Worm (Caenorhabditis elegans) whole organism, mixed stage, embryonic: ENCODE measurements around the gene C26D10.7.

Source experiments
- blmp-1 ChIP-seq: fragments of 150-350 bp; optimal IDR thresholded peaks from 2 replicates; lab custom pipeline; 2014; ENCODE audit warnings: missing biosample characterization, missing genetic modification characterization
- ceh-83 ChIP-seq: fragments of 200-800 bp; sonication (Bioruptor generic); optimal IDR thresholded peaks from 2 replicates; lab custom pipeline; 2018; ENCODE audit warnings: mild to moderate bottlenecking, missing genetic modification characterization, missing compliant biosample characterization
- ces-1 ChIP-seq: fragments of 150-350 bp; optimal IDR thresholded peaks from 2 replicates; lab custom pipeline; 2014; ENCODE audit warnings: missing biosample characterization, missing genetic modification reagents, missing genetic modification characterization
- cnd-1 ChIP-seq: fragments of 200-800 bp; sonication (Bioruptor generic); optimal IDR thresholded peaks from 2 replicates; lab custom pipeline; 2018; ENCODE audit warnings: mild to moderate bottlenecking, missing genetic modification characterization, missing compliant biosample characterization
- drap-1 ChIP-seq: fragments of 200-800 bp; sonication (Bioruptor generic); optimal IDR thresholded peaks from 3 replicates; lab custom pipeline; 2018; ENCODE audit warnings: mild to moderate bottlenecking, missing genetic modification characterization, missing compliant biosample characterization
- elt-3 ChIP-seq: fragments of 150-350 bp; optimal IDR thresholded peaks from 2 replicates; lab custom pipeline; 2014; ENCODE audit warnings: missing biosample characterization, missing genetic modification characterization
- flh-1 ChIP-seq: fragments of 200-800 bp; sonication (Bioruptor generic); optimal IDR thresholded peaks from 2 replicates; lab custom pipeline; 2018; ENCODE audit warnings: mild to moderate bottlenecking, missing genetic modification characterization, moderate library complexity, missing compliant biosample characterization
- ham-2 ChIP-seq: fragments of 200-800 bp; sonication (Bioruptor generic); optimal IDR thresholded peaks from 2 replicates; lab custom pipeline; 2018; ENCODE audit warnings: mild to moderate bottlenecking, missing genetic modification characterization, missing compliant biosample characterization
- hlh-1 ChIP-seq: fragments of 150-350 bp; optimal IDR thresholded peaks from 2 replicates; lab custom pipeline; 2014; ENCODE audit warnings: missing biosample characterization, missing genetic modification reagents, missing genetic modification characterization
- lin-13 ChIP-seq: fragments of 150-350 bp; optimal IDR thresholded peaks from 2 replicates; lab custom pipeline; 2014; ENCODE audit warnings: missing biosample characterization, missing genetic modification characterization
- lin-32 ChIP-seq: fragments of 200-800 bp; sonication (Bioruptor generic); optimal IDR thresholded peaks from 2 replicates; lab custom pipeline; 2018; ENCODE audit warnings: mild to moderate bottlenecking, missing genetic modification characterization, missing compliant biosample characterization
- lsy-2 ChIP-seq: fragments of 150-350 bp; optimal IDR thresholded peaks from 2 replicates; lab custom pipeline; 2014; ENCODE audit warnings: missing biosample characterization, missing genetic modification characterization
- mab-5 ChIP-seq: fragments of 150-350 bp; optimal IDR thresholded peaks from 2 replicates; lab custom pipeline; 2014; ENCODE audit warnings: missing biosample characterization, missing genetic modification characterization
- mep-1 ChIP-seq: fragments of 150-350 bp; optimal IDR thresholded peaks from 2 replicates; lab custom pipeline; 2017; ENCODE audit warnings: missing biosample characterization, missing genetic modification reagents, missing genetic modification characterization, inconsistent platforms
- mls-2 ChIP-seq: sonication (generic microtip); optimal IDR thresholded peaks from 2 replicates; lab custom pipeline; 2016; ENCODE audit warnings: mild to moderate bottlenecking, missing genetic modification characterization, moderate library complexity, missing compliant biosample characterization
- nhr-12 ChIP-seq: fragments of 150-350 bp; optimal IDR thresholded peaks from 2 replicates; lab custom pipeline; 2014; ENCODE audit warnings: missing biosample characterization, missing genetic modification characterization
- nhr-28 ChIP-seq: fragments of 150-350 bp; optimal IDR thresholded peaks from 2 replicates; lab custom pipeline; 2014; ENCODE audit warnings: missing biosample characterization, missing genetic modification characterization
- nhr-76 ChIP-seq: sonication (generic microtip); optimal IDR thresholded peaks from 2 replicates; lab custom pipeline; 2017; ENCODE audit warnings: missing biosample characterization, missing genetic modification characterization
- pha-4 ChIP-seq: fragments of 150-350 bp; optimal IDR thresholded peaks from 2 replicates; lab custom pipeline; 2018; ENCODE audit warnings: missing biosample characterization, missing genetic modification reagents, missing genetic modification characterization
- sem-2 ChIP-seq: fragments of 200-800 bp; sonication (Bioruptor generic); optimal IDR thresholded peaks from 2 replicates; lab custom pipeline; 2018; ENCODE audit warnings: mild to moderate bottlenecking, missing genetic modification characterization, missing compliant biosample characterization
- sptf-1 ChIP-seq: sonication (generic microtip); optimal IDR thresholded peaks from 2 replicates; lab custom pipeline; 2017; ENCODE audit warnings: mild to moderate bottlenecking, missing genetic modification characterization, moderate library complexity, missing compliant biosample characterization
- tbx-8 ChIP-seq: fragments of 200-800 bp; sonication (Bioruptor generic); optimal IDR thresholded peaks from 2 replicates; lab custom pipeline; 2018; ENCODE audit warnings: mild to moderate bottlenecking, missing genetic modification characterization, moderate library complexity, missing compliant biosample characterization
- unc-120 ChIP-seq: sonication (generic microtip); optimal IDR thresholded peaks from 2 replicates; lab custom pipeline; 2017; ENCODE audit warnings: missing genetic modification characterization, missing compliant biosample characterization; ENCODE audit not compliant: poor library complexity, severe bottlenecking
- unc-39 ChIP-seq: fragments of 150-350 bp; optimal IDR thresholded peaks from 2 replicates; lab custom pipeline; 2014; ENCODE audit warnings: missing biosample characterization, missing genetic modification characterization
- unc-62 ChIP-seq: fragments of 150-350 bp; optimal IDR thresholded peaks from 2 replicates; lab custom pipeline; 2014; ENCODE audit warnings: missing biosample characterization, missing genetic modification reagents, missing genetic modification characterization
- zip-8 ChIP-seq: fragments of 150-350 bp; optimal IDR thresholded peaks from 2 replicates; lab custom pipeline; 2014; ENCODE audit warnings: missing biosample characterization, missing genetic modification characterization

C26D10.7 gene

DNA sequence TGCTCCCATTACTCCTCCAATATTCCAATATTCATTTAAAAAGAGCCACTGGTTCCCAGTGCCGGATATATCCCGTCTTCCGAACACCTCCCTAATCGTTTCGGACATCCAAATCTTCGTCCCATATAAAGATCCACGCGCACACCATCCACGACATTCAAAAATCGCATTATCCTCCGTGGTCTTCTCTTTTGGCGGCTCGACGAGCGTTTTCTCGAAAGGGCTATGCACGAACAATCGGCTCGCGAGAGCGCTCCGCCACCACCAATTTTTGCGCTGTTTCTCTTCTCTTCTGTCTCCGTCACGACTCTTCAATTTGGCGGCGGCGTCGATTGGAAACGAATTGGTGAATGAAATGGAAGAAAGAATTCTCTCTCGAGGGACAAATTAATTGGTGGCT is 19.5 kb downstream of the C26D10.7 start:
- TF ChIP-seq ces-1 (GFP tag; lab: Kevin White, UChicago) (peak; percentile 78), mep-1 (tag; lab: Kevin White, UChicago) (no peak)

DNA sequence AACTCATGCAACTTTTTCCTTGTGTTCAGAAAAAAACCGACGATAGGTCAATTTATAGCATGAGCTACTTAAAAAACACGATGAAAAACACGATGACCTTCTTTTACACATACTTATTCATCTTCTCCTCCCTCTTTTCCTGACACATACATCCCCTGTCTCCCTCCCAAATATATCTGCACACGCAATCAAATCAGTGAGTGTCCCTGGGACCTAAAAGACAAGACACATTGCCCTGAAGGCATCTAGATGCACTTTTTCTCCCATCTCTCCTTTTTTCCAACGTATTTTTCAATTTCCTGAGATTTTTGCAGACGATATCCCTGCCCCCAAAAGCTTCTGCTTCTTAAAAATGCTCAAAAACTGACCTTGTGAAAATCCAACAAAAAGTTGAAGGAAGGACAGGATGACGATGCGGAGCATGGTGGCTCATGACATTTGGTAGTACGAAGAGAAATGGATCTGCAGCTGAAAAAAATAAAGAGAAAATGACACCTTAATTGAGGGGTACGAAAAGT is 20.5 kb downstream of the C26D10.7 start, which contains the start of gene C26D10.6:
Gene C26D10.6 (minus strand): TSS at position 468 of the 518 bp plus-strand sequence.
- no peak for TF ChIP-seq nhr-76 (tag; lab: Kevin White, UChicago)
- no peak for TF ChIP-seq cnd-1 (tag; lab: Kevin White, UChicago)
- no peak for TF ChIP-seq sem-2
- no peak for TF ChIP-seq nhr-12 (tag; lab: Kevin White, UChicago)
- TF ChIP-seq ces-1 (GFP tag; lab: Kevin White, UChicago) = peak; percentile 80

DNA sequence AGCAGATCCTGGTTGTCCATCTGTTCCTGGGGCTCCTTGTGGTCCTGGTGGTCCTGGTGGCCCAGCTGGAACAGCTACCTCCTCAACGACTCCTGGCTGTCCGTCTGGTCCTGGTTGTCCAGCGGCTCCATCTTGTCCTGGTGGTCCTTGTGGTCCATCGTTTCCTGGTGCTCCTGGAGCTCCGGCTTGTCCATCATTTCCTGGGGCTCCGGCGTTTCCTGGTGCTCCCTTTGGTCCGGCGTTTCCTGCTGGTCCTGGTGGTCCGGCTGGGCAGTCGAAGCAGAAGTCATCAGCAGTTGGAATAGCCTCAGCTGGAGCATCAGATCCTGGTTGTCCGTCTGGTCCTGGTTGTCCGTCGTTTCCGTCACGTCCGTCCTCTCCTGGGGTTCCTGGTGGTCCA is 24.7 kb downstream of the C26D10.7 start:
- no peak for TF ChIP-seq lin-32 (GFP tag; lab: Kevin White, UChicago)
- no peak for TF ChIP-seq ham-2 (GFP tag; lab: Kevin White, UChicago)

DNA sequence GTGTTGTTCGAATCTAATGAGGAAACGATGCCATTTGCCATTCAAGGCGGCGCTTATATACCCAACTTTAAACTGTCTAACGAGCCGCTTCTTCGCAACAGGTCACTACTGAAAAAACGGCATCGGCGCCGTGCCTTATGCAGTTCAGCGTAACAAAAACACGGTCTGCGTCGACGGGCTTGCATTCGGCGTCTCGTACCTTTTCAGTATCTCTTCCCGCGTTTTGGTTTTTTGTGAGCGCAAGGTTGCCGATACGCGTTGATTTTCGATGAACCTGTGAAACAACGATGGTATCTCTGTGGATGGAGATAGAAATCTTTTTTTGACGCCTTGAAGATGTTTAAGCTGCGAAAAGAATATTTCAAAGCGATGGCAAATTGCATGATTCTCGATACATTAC is 25.6 kb downstream of the C26D10.7 start, which contains the start of gene col-77:
Gene col-77 (minus strand): TSS at position 32 of the 400 bp plus-strand sequence.
- no peak for TF ChIP-seq sptf-1
- no peak for TF ChIP-seq lin-13 (tag; lab: Kevin White, UChicago)
- TF ChIP-seq unc-120 (tag; lab: Kevin White, UChicago) = no peak
- no peak for TF ChIP-seq nhr-76 (tag; lab: Kevin White, UChicago)
- no peak for TF ChIP-seq mep-1 (tag; lab: Kevin White, UChicago)
- TF ChIP-seq unc-39 (tag; lab: Kevin White, UChicago) = no peak
- TF ChIP-seq cnd-1 (tag; lab: Kevin White, UChicago) = no peak
- no peak for TF ChIP-seq mab-5 (tag; lab: Kevin White, UChicago)
- no peak for TF ChIP-seq sem-2
- no peak for TF ChIP-seq lin-32 (GFP tag; lab: Kevin White, UChicago)
- no peak for TF ChIP-seq ces-1 (GFP tag; lab: Kevin White, UChicago)

DNA sequence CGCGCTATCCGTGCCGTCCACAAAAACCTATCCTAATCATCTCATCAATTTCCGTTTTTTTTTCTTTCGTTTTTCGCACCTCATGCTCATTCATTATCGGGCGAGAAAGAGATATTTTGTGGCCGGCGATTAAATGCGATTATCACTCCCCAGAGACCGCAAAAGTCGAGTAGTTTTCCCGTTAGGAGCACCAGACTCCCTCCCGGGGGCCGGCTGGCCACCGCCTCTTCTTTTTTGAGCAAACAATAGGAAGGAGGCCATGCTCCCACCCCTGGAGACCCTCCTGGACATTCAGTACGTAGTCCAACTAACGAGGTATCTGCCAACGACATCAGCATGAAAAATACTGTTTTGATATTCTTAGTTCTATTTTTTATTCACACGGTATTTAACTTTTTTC is 26.7 kb downstream of the C26D10.7 start, which contains the start of gene M195.2:
Gene M195.2 (plus strand): TSS at position 301 of the 400 bp plus-strand sequence.
- TF ChIP-seq zip-8 (tag; lab: Kevin White, UChicago) (no peak), unc-120 (tag; lab: Kevin White, UChicago) (no peak), nhr-28 (tag; lab: Kevin White, UChicago) (no peak), nhr-12 (tag; lab: Kevin White, UChicago) (no peak), lsy-2 (tag; lab: Kevin White, UChicago) (no peak), ham-2 (GFP tag; lab: Kevin White, UChicago) (no peak), flh-1 (GFP tag; lab: Kevin White, UChicago) (no peak), elt-3 (no peak), mls-2 (tag; lab: Kevin White, UChicago) (no peak), unc-62 (GFP tag; lab: Kevin White, UChicago) (no peak), lin-13 (tag; lab: Kevin White, UChicago) (no peak), pha-4 (tag; lab: Kevin White, UChicago) (no peak)
- TF ChIP-seq, all 35 proteins: peak for 0

DNA sequence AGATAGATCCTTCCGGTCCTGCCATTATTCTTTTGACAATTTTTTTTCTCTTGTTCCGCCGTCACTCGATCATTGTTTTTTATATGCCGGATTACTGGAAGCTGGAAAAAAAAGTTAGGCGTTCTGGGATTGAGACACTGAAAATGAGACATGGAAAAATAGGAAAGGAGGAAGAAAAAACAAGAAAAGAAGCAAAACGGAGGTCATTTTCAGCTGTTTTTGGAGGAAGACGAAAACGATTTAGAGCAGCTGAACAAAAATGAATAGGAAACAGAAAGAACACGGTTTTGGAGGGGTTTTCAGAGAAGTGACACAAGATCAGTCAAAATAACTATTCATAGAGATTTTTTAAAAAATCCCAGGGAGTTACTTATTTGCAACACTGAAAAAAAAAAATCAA is 35.3 kb downstream of the C26D10.7 start, which contains the start of gene amt-3:
Gene amt-3 (minus strand): TSS at position 101 of the 400 bp plus-strand sequence.
- TF ChIP-seq drap-1 (GFP tag; lab: Kevin White, UChicago) = no peak
- TF ChIP-seq nhr-76 (tag; lab: Kevin White, UChicago) = no peak

DNA sequence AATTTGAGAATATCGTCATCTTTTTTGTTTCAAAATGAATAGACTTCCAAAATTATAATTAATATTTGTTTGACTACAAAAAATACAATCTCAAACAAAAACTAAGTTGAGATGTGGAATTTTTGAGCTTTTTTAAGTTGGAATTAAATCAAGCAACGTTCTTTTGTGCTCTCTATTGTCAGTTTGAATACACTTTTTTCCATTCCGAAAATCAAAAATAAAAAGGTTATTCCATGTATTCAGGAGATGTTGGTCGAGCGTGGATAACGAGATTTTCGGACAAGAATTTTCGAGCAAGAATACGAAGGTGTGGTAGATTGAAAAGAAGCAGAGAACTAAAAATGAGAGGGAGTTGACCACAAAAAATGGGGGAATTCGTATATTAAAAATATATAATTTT is 36.5 kb downstream of the C26D10.7 start:
- TF ChIP-seq sem-2 = no peak
- no peak for TF ChIP-seq hlh-1 (tag; lab: Kevin White, UChicago)
- peak; percentile 38 for TF ChIP-seq ces-1 (GFP tag; lab: Kevin White, UChicago)
- TF ChIP-seq zip-8 (tag; lab: Kevin White, UChicago) = no peak
- TF ChIP-seq blmp-1 (tag; lab: Kevin White, UChicago) = no peak

DNA sequence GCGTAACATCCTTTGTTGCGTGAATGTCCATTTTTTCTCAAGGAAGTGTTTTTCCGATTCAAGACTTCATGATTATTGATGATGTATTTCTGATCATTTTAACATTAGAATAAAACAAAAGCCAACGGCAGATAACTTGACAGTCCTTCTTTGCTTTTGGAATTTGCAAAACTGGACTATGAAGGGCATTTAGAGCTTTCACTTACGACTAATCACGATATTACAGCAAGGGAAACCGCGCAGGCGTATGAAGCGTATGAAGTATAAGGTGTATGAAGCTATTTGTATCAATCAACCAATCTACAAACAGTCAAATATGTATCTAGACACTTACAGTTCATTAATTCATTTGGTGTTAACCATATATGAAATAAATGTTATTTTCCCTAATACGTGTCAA is 44.0 kb downstream of the C26D10.7 start:
- no peak for TF ChIP-seq lin-32 (GFP tag; lab: Kevin White, UChicago)
- no peak for TF ChIP-seq zip-8 (tag; lab: Kevin White, UChicago)
- TF ChIP-seq tbx-8 (GFP tag; lab: Kevin White, UChicago) = no peak
- no peak for TF ChIP-seq ceh-83 (GFP tag; lab: Kevin White, UChicago)
- TF ChIP-seq ces-1 (GFP tag; lab: Kevin White, UChicago) = no peak
